Worm (Caenorhabditis elegans): Measurements from ENCODE around the gene F54E7.6.

The F54E7.6 gene

ce11 chrIII:5653692-5654105 lies 7.2 kb downstream of the F54E7.6 start:
- TF ChIP-seq Y67H2A.10 (GFP tag; conservative IDR thresholded peaks at IDR 0.05) (no peak), attf-6 (GFP tag; IDR thresholded peaks at IDR 0.05) (peak; percentile 60), ztf-28 (GFP tag; IDR thresholded peaks at IDR 0.05) (no peak), ztf-6 (GFP tag; IDR thresholded peaks at IDR 0.05) (no peak), F39B2.1 (GFP tag; IDR thresholded peaks at IDR 0.05) (no peak), ztf-22 (GFP tag; optimal IDR thresholded peaks at IDR 0.05) (no peak), ccch-3 (GFP tag; optimal IDR thresholded peaks at IDR 0.05) (no peak), hmg-20 (GFP tag; IDR thresholded peaks at IDR 0.05) (0 out of 2 replicates have a peak, but pooled peaks have one; percentile 38), B0035.1 (tag; optimal IDR thresholded peaks at IDR 0.05) (no peak), egl-18 (GFP tag; IDR thresholded peaks at IDR 0.05) (no peak), atf-7 (tag; optimal IDR thresholded peaks at IDR 0.05) (no peak), aptf-2 (GFP tag; conservative IDR thresholded peaks at IDR 0.05) (no peak), snpc-1.1 (tag; optimal IDR thresholded peaks at IDR 0.05; ENCODE audit: insufficient read depth) (peak; percentile 97), F57C9.4 (tag; optimal IDR thresholded peaks at IDR 0.05) (no peak), F23B12.7 (tag; optimal IDR thresholded peaks at IDR 0.05; ENCODE audit: insufficient read depth) (peak; percentile 46), madf-3 (GFP tag; IDR thresholded peaks at IDR 0.05) (0 out of 2 replicates have a peak, but pooled peaks have one; percentile 31), fkh-3 (tag; optimal IDR thresholded peaks at IDR 0.05) (no peak), ama-1 (optimal IDR thresholded peaks at IDR 0.05) (no peak), ama-1 (GFP tag; optimal IDR thresholded peaks at IDR 0.05) (no peak), D2030.7 (GFP tag; IDR thresholded peaks at IDR 0.05) (peak; percentile 79), Y95B8A.8 (GFP tag; IDR thresholded peaks at IDR 0.05) (no peak), mcd-1 (GFP tag; IDR thresholded peaks at IDR 0.05) (peak; percentile 87), T26A5.8 (tag; optimal IDR thresholded peaks at IDR 0.05) (no peak), ceh-40 (GFP tag; IDR thresholded peaks at IDR 0.05) (no peak), let-526 (GFP tag; IDR thresholded peaks at IDR 0.05) (no peak), snpc-1.3 (tag; optimal IDR thresholded peaks at IDR 0.05; ENCODE audit: insufficient read depth) (peak; percentile 96), C17E4.6 (GFP tag; IDR thresholded peaks at IDR 0.05) (0 out of 2 replicates have a peak, but pooled peaks have one; percentile 9), bed-1 (GFP tag; IDR thresholded peaks at IDR 0.05) (no peak), nhr-179 (tag; optimal IDR thresholded peaks at IDR 0.05) (no peak), C06A6.2 (GFP tag; conservative IDR thresholded peaks at IDR 0.05) (no peak), nfyb-1 (GFP tag; IDR thresholded peaks at IDR 0.05) (peak; percentile 55; the same call in 1 of the 2 replicates), lin-26 (GFP tag; IDR thresholded peaks at IDR 0.05) (peak; percentile 55; the same call in 1 of the 2 replicates), dox-1 (GFP tag; IDR thresholded peaks at IDR 0.05) (peak; percentile 85; the same call in 1 of the 2 replicates), lin-35 (GFP tag; optimal IDR thresholded peaks at IDR 0.05) (peak in 1 of 3 experiments; percentile 34), cebp-2 (GFP tag; IDR thresholded peaks at IDR 0.05) (no peak), unc-130 (GFP tag; optimal IDR thresholded peaks at IDR 0.05) (peak; percentile 37), Y53F4B.3 (GFP tag; IDR thresholded peaks at IDR 0.05) (no peak), hmg-1.2 (GFP tag; IDR thresholded peaks at IDR 0.05) (peak; percentile 92), snpc-4 (GFP tag; optimal IDR thresholded peaks at IDR 0.05) (peak; percentile 96), snpc-4 (tag; optimal IDR thresholded peaks at IDR 0.05) (peak; percentile 94 to 99 (median 98)), hsf-1 (GFP tag; IDR thresholded peaks at IDR 0.05) (peak; percentile 33; the same call in 1 of the 2 replicates), F33H1.4 (GFP tag; IDR thresholded peaks at IDR 0.05) (peak; percentile 66), lag-1 (GFP tag; IDR thresholded peaks at IDR 0.05) (no peak), T07F8.4 (tag; optimal IDR thresholded peaks at IDR 0.05) (no peak), Y79H2A.3 (GFP tag; conservative IDR thresholded peaks at IDR 0.05) (no peak), ztf-25 (GFP tag; IDR thresholded peaks at IDR 0.05) (no peak), F10E7.11 (tag; optimal IDR thresholded peaks at IDR 0.05) (no peak), F22D6.2 (tag; optimal IDR thresholded peaks at IDR 0.05) (no peak), sptf-2 (GFP tag; optimal IDR thresholded peaks at IDR 0.05) (no peak)
